Fruit fly (Drosophila melanogaster) whole organism, embryonic: ENCODE results near the gene CG43121.

Experiments used
- Abd-B ChIP-seq: fragments of 200-800 bp; sonication (Bioruptor generic); optimal IDR thresholded peaks from 2 replicates; lab custom pipeline; 2018; ENCODE audit warnings: missing biosample characterization, mild to moderate bottlenecking, missing genetic modification characterization, moderate library complexity
- Antp ChIP-seq: fragments of 200-800 bp; sonication (Bioruptor generic); optimal IDR thresholded peaks from 3 replicates; lab custom pipeline; 2016; ENCODE audit warnings: missing biosample characterization, missing genetic modification characterization
- CG10209 ChIP-seq: fragments of 200-800 bp; sonication (Bioruptor generic); optimal IDR thresholded peaks from 3 replicates; lab custom pipeline; 2017; ENCODE audit warnings: missing biosample characterization, mild to moderate bottlenecking, missing genetic modification characterization, missing genetic modification reagents
- CG11093 ChIP-seq: fragments of 200-800 bp; sonication (Bioruptor generic); IDR thresholded peaks from 3 replicates; pipeline ENCODE4 v1.3.6; 2022; ENCODE audit warnings: missing biosample characterization, missing genetic modification characterization
- CG12236 ChIP-seq: fragments of 200-800 bp; sonication (Bioruptor generic); optimal IDR thresholded peaks from 2 replicates; lab custom pipeline; 2016; ENCODE audit warnings: missing biosample characterization, missing genetic modification characterization
- CG12299 ChIP-seq: fragments of 200-800 bp; sonication (Bioruptor generic); optimal IDR thresholded peaks from 2 replicates; lab custom pipeline; 2018; ENCODE audit warnings: missing biosample characterization, mild to moderate bottlenecking, missing genetic modification characterization
- CG12769 ChIP-seq: fragments of 200-800 bp; sonication (Bioruptor generic); optimal IDR thresholded peaks from 2 replicates; lab custom pipeline; 2019; ENCODE audit warnings: missing biosample characterization, mild to moderate bottlenecking, missing genetic modification characterization, moderate library complexity
- CG17359 ChIP-seq: fragments of 200-800 bp; sonication (Bioruptor generic); optimal IDR thresholded peaks from 3 replicates; lab custom pipeline; 2018; ENCODE audit warnings: missing biosample characterization, mild to moderate bottlenecking, missing genetic modification characterization, moderate library complexity
- CG17829 ChIP-seq: fragments of 200-800 bp; optimal IDR thresholded peaks from 2 replicates; lab custom pipeline; 2019; ENCODE audit warnings: missing biosample characterization, mild to moderate bottlenecking, missing genetic modification characterization, moderate library complexity
- CG18262 ChIP-seq: fragments of 200-800 bp; optimal IDR thresholded peaks from 3 replicates; lab custom pipeline; 2019; ENCODE audit warnings: missing biosample characterization, mild to moderate bottlenecking, missing genetic modification characterization, moderate library complexity
- CG18476 ChIP-seq: fragments of 200-800 bp; sonication (Bioruptor generic); optimal IDR thresholded peaks from 2 replicates; lab custom pipeline; 2016; ENCODE audit warnings: missing biosample characterization, mild to moderate bottlenecking, missing genetic modification characterization
- CG30403 ChIP-seq: fragments of 200-800 bp; sonication (Bioruptor generic); optimal IDR thresholded peaks from 3 replicates; lab custom pipeline; 2016; ENCODE audit warnings: missing biosample characterization, missing genetic modification characterization
- CG34224 ChIP-seq: fragments of 200-800 bp; sonication (Bioruptor generic); IDR thresholded peaks from 3 replicates; pipeline ENCODE4 v1.3.6; 2022; ENCODE audit warnings: missing biosample characterization, missing genetic modification characterization; ENCODE audit not compliant: partially characterized antibody
- CG4328 ChIP-seq: fragments of 200-800 bp; sonication (Bioruptor generic); optimal IDR thresholded peaks from 3 replicates; lab custom pipeline; 2017; ENCODE audit warnings: missing biosample characterization, missing genetic modification reagents, missing genetic modification characterization
- CG4854 ChIP-seq: fragments of 200-800 bp; sonication (Bioruptor generic); optimal IDR thresholded peaks from 2 replicates; lab custom pipeline; 2016; ENCODE audit warnings: missing biosample characterization, missing genetic modification characterization, inconsistent platforms
- CG6813 ChIP-seq: fragments of 200-800 bp; sonication (Bioruptor generic); optimal IDR thresholded peaks from 2 replicates; lab custom pipeline; 2017; ENCODE audit warnings: missing biosample characterization, missing genetic modification characterization, mild to moderate bottlenecking, moderate library complexity, missing genetic modification reagents
- CG8281 ChIP-seq: fragments of 200-800 bp; sonication (Bioruptor generic); optimal IDR thresholded peaks from 2 replicates; lab custom pipeline; 2018; ENCODE audit warnings: missing biosample characterization, mild to moderate bottlenecking, missing genetic modification characterization, moderate library complexity
- CG8290 ChIP-seq, 3 experiments: fragments of 200-800 bp; sonication (Bioruptor generic); optimal IDR thresholded peaks; 2 replicates each; lab custom pipeline; 2016 to 2019; ENCODE audit warnings: missing biosample characterization in 3 of 3, missing genetic modification characterization in 3 of 3, mild to moderate bottlenecking in 2 of 3, moderate library complexity in 1 of 3
- CG8388 ChIP-seq: fragments of 200-800 bp; sonication (Bioruptor generic); optimal IDR thresholded peaks from 2 replicates; lab custom pipeline; 2019; ENCODE audit warnings: missing biosample characterization, mild to moderate bottlenecking, missing genetic modification characterization, moderate library complexity
- CG8924 ChIP-seq: fragments of 200-800 bp; optimal IDR thresholded peaks from 3 replicates; lab custom pipeline; 2019; ENCODE audit warnings: missing biosample characterization, mild to moderate bottlenecking, missing genetic modification characterization, moderate library complexity
- D19B ChIP-seq: fragments of 200-800 bp; sonication (Bioruptor generic); optimal IDR thresholded peaks from 2 replicates; lab custom pipeline; 2017; ENCODE audit warnings: missing biosample characterization, mild to moderate bottlenecking, missing genetic modification characterization
- Doc3 ChIP-seq: fragments of 200-800 bp; sonication (Bioruptor generic); IDR thresholded peaks from 3 replicates; pipeline ENCODE4 v1.3.6; 2022; ENCODE audit warnings: missing biosample characterization, missing genetic modification characterization; ENCODE audit not compliant: partially characterized antibody
- HHEX ChIP-seq: fragments of 200-800 bp; sonication (Bioruptor generic); optimal IDR thresholded peaks from 3 replicates; lab custom pipeline; 2017; ENCODE audit warnings: missing biosample characterization, mild to moderate bottlenecking, missing genetic modification characterization, missing genetic modification reagents
- HLH54F ChIP-seq: fragments of 200-800 bp; sonication (Bioruptor generic); optimal IDR thresholded peaks from 3 replicates; lab custom pipeline; 2016; ENCODE audit warnings: missing biosample characterization, missing genetic modification characterization
- Hey ChIP-seq: fragments of 200-800 bp; sonication (Bioruptor generic); optimal IDR thresholded peaks from 3 replicates; lab custom pipeline; 2018; ENCODE audit warnings: missing biosample characterization, mild to moderate bottlenecking, missing genetic modification characterization
- Lpt ChIP-seq: fragments of >200 bp; optimal IDR thresholded peaks from 2 replicates; lab custom pipeline; 2018; ENCODE audit warnings: missing biosample characterization, missing genetic modification characterization
- MESR4 ChIP-seq: fragments of 200-800 bp; sonication (Bioruptor generic); optimal IDR thresholded peaks from 2 replicates; lab custom pipeline; 2018; ENCODE audit warnings: missing biosample characterization, mild to moderate bottlenecking, missing genetic modification characterization, moderate library complexity
- Med ChIP-seq: fragments of 200-800 bp; sonication (Bioruptor generic); peaks from one replicate; lab custom pipeline; 2016; ENCODE audit warnings: missing biosample characterization, missing genetic modification characterization, mild to moderate bottlenecking, inconsistent platforms, moderate library complexity
- Optix ChIP-seq: fragments of 200-800 bp; sonication (Bioruptor generic); IDR thresholded peaks from 3 replicates; pipeline ENCODE4 v1.3.6; 2022; ENCODE audit warnings: missing biosample characterization, missing genetic modification characterization
- PHDP ChIP-seq: fragments of 200-800 bp; sonication (Bioruptor generic); optimal IDR thresholded peaks from 3 replicates; lab custom pipeline; 2018; ENCODE audit warnings: missing biosample characterization, mild to moderate bottlenecking, missing genetic modification characterization, moderate library complexity
- Pdp1 ChIP-seq, 2 experiments: fragments of 200-800 bp; sonication (Bioruptor generic); optimal IDR thresholded peaks; 3 replicates each; lab custom pipeline; 2016; ENCODE audit warnings: missing biosample characterization in 2 of 2, missing genetic modification characterization in 2 of 2, mild to moderate bottlenecking in 1 of 2, moderate library complexity in 1 of 2
- Rx ChIP-seq: fragments of 200-800 bp; sonication (Bioruptor generic); IDR thresholded peaks from 2 replicates; pipeline ENCODE4 v1.3.6; 2022; ENCODE audit warnings: missing biosample characterization, missing genetic modification characterization
- Sox100B ChIP-seq: fragments of 200-800 bp; sonication (Bioruptor generic); optimal IDR thresholded peaks from 3 replicates; lab custom pipeline; 2018; ENCODE audit warnings: missing biosample characterization, mild to moderate bottlenecking, missing genetic modification characterization
- TFAM ChIP-seq: fragments of 200-800 bp; sonication (Bioruptor generic); optimal IDR thresholded peaks from 2 replicates; lab custom pipeline; 2017; ENCODE audit warnings: missing biosample characterization, missing genetic modification characterization, inconsistent platforms
- Vsx1 ChIP-seq: fragments of 200-800 bp; sonication (Bioruptor generic); optimal IDR thresholded peaks from 2 replicates; lab custom pipeline; 2017; ENCODE audit warnings: missing biosample characterization, mild to moderate bottlenecking, missing genetic modification characterization, missing genetic modification reagents
- dati ChIP-seq: fragments of 200-800 bp; sonication (Bioruptor generic); IDR thresholded peaks from 2 replicates; pipeline ENCODE4 v1.3.6; 2022; ENCODE audit warnings: missing biosample characterization, missing genetic modification characterization
- disco-r ChIP-seq: fragments of 200-800 bp; sonication (Bioruptor generic); optimal IDR thresholded peaks from 2 replicates; lab custom pipeline; 2016; ENCODE audit warnings: missing biosample characterization, missing genetic modification characterization
- dysf ChIP-seq: fragments of 200-800 bp; sonication (Bioruptor generic); IDR thresholded peaks from 3 replicates; pipeline ENCODE4 v1.3.6; 2022; ENCODE audit warnings: missing biosample characterization, missing genetic modification characterization
- hb ChIP-seq: fragments of 200-800 bp; sonication (Bioruptor generic); IDR thresholded peaks from 3 replicates; pipeline ENCODE4 v1.3.6; 2022; ENCODE audit warnings: missing biosample characterization, missing genetic modification characterization; ENCODE audit not compliant: partially characterized antibody
- hkb ChIP-seq, 2 experiments: fragments of 200-800 bp in 1 of 2; fragments of >200 bp in 1 of 2; sonication (Bioruptor generic) in 1 of 2; IDR thresholded peaks in 1 of 2; optimal IDR thresholded peaks in 1 of 2; 2 replicates each; pipeline versions ENCODE4 v1.3.6 to Lab custom; 2017 to 2022; ENCODE audit warnings: missing biosample characterization in 1 of 2, missing genetic modification characterization in 1 of 2
- kay ChIP-seq: fragments of 200-800 bp; sonication (Bioruptor generic); optimal IDR thresholded peaks from 2 replicates; lab custom pipeline; 2016; ENCODE audit warnings: missing biosample characterization, missing genetic modification characterization
- oc ChIP-seq: fragments of 200-800 bp; sonication (Bioruptor generic); optimal IDR thresholded peaks from 2 replicates; lab custom pipeline; 2018; ENCODE audit warnings: missing biosample characterization, mild to moderate bottlenecking, missing genetic modification characterization, moderate library complexity
- scrt ChIP-seq: fragments of 200-800 bp; sonication (Bioruptor generic); optimal IDR thresholded peaks from 2 replicates; lab custom pipeline; 2018; ENCODE audit warnings: missing biosample characterization, mild to moderate bottlenecking, missing genetic modification characterization, moderate library complexity
- sim ChIP-seq: fragments of 200-800 bp; sonication (Bioruptor generic); IDR thresholded peaks from 2 replicates; pipeline ENCODE4 v1.3.6; 2022; ENCODE audit warnings: missing biosample characterization, missing genetic modification characterization
- tio ChIP-seq: fragments of 200-800 bp; sonication (Bioruptor generic); optimal IDR thresholded peaks from 2 replicates; lab custom pipeline; 2017; ENCODE audit warnings: missing biosample characterization, missing genetic modification characterization, inconsistent platforms
- tna ChIP-seq: fragments of 200-800 bp; sonication (Bioruptor generic); IDR thresholded peaks from 2 replicates; pipeline ENCODE4 v1.3.6; 2022; ENCODE audit warnings: missing biosample characterization, missing genetic modification characterization; ENCODE audit not compliant: partially characterized antibody
- zen2 ChIP-seq: fragments of 200-800 bp; sonication (Bioruptor generic); IDR thresholded peaks from 3 replicates; pipeline ENCODE4 v1.3.6; 2022; ENCODE audit warnings: missing biosample characterization, missing genetic modification characterization; ENCODE audit not compliant: partially characterized antibody

Gene CG43121

DNA sequence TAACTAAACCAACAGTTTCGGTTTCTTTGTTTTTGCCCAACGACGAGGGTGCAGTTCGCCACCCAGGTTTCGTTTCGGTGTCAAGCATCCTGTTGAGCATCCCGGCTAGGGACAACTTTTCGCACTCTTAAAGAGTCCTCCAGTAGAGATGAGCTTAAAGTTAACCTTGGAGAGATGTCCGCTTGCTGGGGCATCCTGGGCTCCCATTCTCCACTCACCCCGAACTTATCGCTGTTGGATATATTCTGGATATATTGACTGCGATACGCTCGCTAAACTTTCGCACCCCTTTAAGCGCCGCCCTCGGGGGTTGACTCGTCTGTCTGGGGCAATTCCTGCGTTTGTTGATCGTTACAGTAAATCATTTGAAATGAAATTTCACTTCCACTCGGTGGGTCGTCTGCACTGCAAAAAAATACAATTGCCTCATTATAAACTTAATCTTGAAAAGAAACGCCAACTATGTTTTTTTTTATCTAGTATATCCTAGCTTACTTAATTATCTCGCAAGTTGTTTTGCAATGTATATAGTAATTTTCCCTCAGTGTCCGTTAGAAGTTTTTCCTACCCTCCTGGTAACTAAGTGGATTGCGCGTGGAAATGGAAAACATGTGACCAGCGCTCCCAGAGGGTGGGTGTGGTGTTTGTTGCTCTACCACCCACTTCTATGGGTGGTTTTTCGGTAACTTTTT lies 10.5 kb downstream of the CG43121 start (continued):
- TF ChIP-seq hkb (optimal IDR thresholded peaks at IDR 0.05; lab: Kevin White, UChicago) (no peak), hkb (GFP tag; IDR thresholded peaks at IDR 0.05; lab: Robert Waterston, UW) (peak; percentile 91), Vsx1 (GFP tag; lab: Kevin White, UChicago) (peak; percentile 53), Med (peak; percentile 94), CG18476 (GFP tag; lab: Kevin White, UChicago) (peak; percentile 60), D19B (GFP tag; lab: Kevin White, UChicago) (no peak), tna (GFP tag; lab: Robert Waterston, UW) (no peak), zen2 (GFP tag; lab: Robert Waterston, UW) (no peak), Sox100B (GFP tag; lab: Kevin White, UChicago) (peak; percentile 71), CG12769 (tag; lab: Kevin White, UChicago) (peak; percentile 78), dysf (GFP tag; lab: Robert Waterston, UW) (peak; percentile 87), CG12299 (tag; lab: Kevin White, UChicago) (peak; percentile 81), CG17829 (tag; lab: Kevin White, UChicago) (peak; percentile 70), Doc3 (GFP tag; lab: Robert Waterston, UW) (no peak), CG34224 (no peak), Pdp1 (GFP tag; optimal IDR thresholded peaks at IDR 0.05; lab: Kevin White, UChicago) (peak; percentile 66 to 73), Rx (peak; percentile 78), disco-r (GFP tag; lab: Kevin White, UChicago) (peak; percentile 58), tio (GFP tag; lab: Kevin White, UChicago) (peak; percentile 69), sim (GFP tag; lab: Robert Waterston, UW) (peak; percentile 41; the same call in 1 of the 2 replicates), PHDP (tag; lab: Kevin White, UChicago) (peak; percentile 80), dati (GFP tag; lab: Robert Waterston, UW) (peak; percentile 2; the same call in 1 of the 2 replicates), CG10209 (GFP tag; lab: Kevin White, UChicago) (peak; percentile 82), CG12236 (peak; percentile 57), Optix (GFP tag; lab: Robert Waterston, UW) (peak; percentile 68; the same call in 2 of the 3 replicates), CG8388 (GFP tag; lab: Kevin White, UChicago) (peak; percentile 77), CG8924 (peak; percentile 63), Abd-B (GFP tag; lab: Kevin White, UChicago) (peak; percentile 56), Lpt (no peak), HHEX (peak; percentile 73), CG30403 (peak; percentile 78), oc (tag; lab: Kevin White, UChicago) (peak; percentile 82), MESR4 (GFP tag; lab: Kevin White, UChicago) (peak; percentile 7), CG6813 (GFP tag; lab: Kevin White, UChicago) (peak; percentile 82), kay (peak; percentile 50), CG4328 (GFP tag; lab: Kevin White, UChicago) (peak; percentile 58), hb (GFP tag; lab: Robert Waterston, UW) (no peak), CG4854 (GFP tag; lab: Kevin White, UChicago) (peak; percentile 4), Hey (tag; lab: Kevin White, UChicago) (peak; percentile 55), CG8290 (GFP tag; optimal IDR thresholded peaks at IDR 0.05; lab: Kevin White, UChicago) (peak; percentile 35), CG8290 (tag; optimal IDR thresholded peaks at IDR 0.05; lab: Kevin White, UChicago) (peak in 1 of 2 experiments; percentile 46), CG11093 (GFP tag; lab: Robert Waterston, UW) (peak; percentile 67), CG18262 (peak; percentile 79), CG17359 (tag; lab: Kevin White, UChicago) (peak; percentile 89), scrt (GFP tag; lab: Kevin White, UChicago) (peak; percentile 78), HLH54F (GFP tag; lab: Kevin White, UChicago) (peak; percentile 69), Antp (GFP tag; lab: Kevin White, UChicago) (peak; percentile 76), CG8281 (tag; lab: Kevin White, UChicago) (peak; percentile 45), TFAM (GFP tag; lab: Kevin White, UChicago) (peak; percentile 57)
